Fruit fly (Drosophila melanogaster) whole organism, embryonic: ENCODE results near the gene Rpt5.

Experiments used
- Atf-2 ChIP-seq: fragments of 200-800 bp; sonication (Bioruptor generic); optimal IDR thresholded peaks from 2 replicates; lab custom pipeline; 2016; ENCODE audit warnings: missing biosample characterization, missing genetic modification characterization
- B-H2 ChIP-seq: fragments of 200-800 bp; sonication (Bioruptor generic); optimal IDR thresholded peaks from 2 replicates; lab custom pipeline; 2018; ENCODE audit warnings: missing biosample characterization, mild to moderate bottlenecking, missing genetic modification characterization
- Bgb ChIP-seq: fragments of 200-800 bp; sonication (Bioruptor generic); IDR thresholded peaks from 2 replicates; pipeline ENCODE4 v1.3.6; 2022; ENCODE audit warnings: missing biosample characterization, missing genetic modification characterization; ENCODE audit not compliant: partially characterized antibody
- CG11695 ChIP-seq: fragments of 200-800 bp; sonication (Bioruptor generic); IDR thresholded peaks from 3 replicates; pipeline ENCODE4 v1.3.6; 2022; ENCODE audit warnings: missing biosample characterization, missing genetic modification characterization
- CG11723 ChIP-seq: fragments of 200-800 bp; sonication (Bioruptor generic); optimal IDR thresholded peaks from 2 replicates; lab custom pipeline; 2017; ENCODE audit warnings: missing biosample characterization, mild to moderate bottlenecking, missing genetic modification characterization
- CG12104 ChIP-seq: fragments of 200-800 bp; sonication (Bioruptor generic); optimal IDR thresholded peaks from 3 replicates; lab custom pipeline; 2016; ENCODE audit warnings: missing biosample characterization, missing genetic modification characterization
- CG1233 ChIP-seq: fragments of 200-800 bp; sonication (Bioruptor generic); optimal IDR thresholded peaks from 4 replicates; lab custom pipeline; 2018; ENCODE audit warnings: missing biosample characterization, mild to moderate bottlenecking, missing genetic modification characterization
- CG12942 ChIP-seq: fragments of 200-800 bp; sonication (Bioruptor generic); optimal IDR thresholded peaks from 3 replicates; lab custom pipeline; 2016; ENCODE audit warnings: missing biosample characterization, missing genetic modification characterization
- CG13775 ChIP-seq: fragments of 200-800 bp; sonication (Bioruptor generic); optimal IDR thresholded peaks from 3 replicates; lab custom pipeline; 2017; ENCODE audit warnings: missing biosample characterization, mild to moderate bottlenecking, missing genetic modification characterization
- CG1603 ChIP-seq: fragments of 200-800 bp; sonication (Bioruptor generic); optimal IDR thresholded peaks from 2 replicates; lab custom pipeline; 2019; ENCODE audit warnings: missing biosample characterization, mild to moderate bottlenecking, missing genetic modification characterization, moderate library complexity
- CG16779 ChIP-seq: fragments of 200-800 bp; sonication (Bioruptor generic); IDR thresholded peaks from 2 replicates; pipeline ENCODE4 v1.3.6; 2022; ENCODE audit warnings: missing biosample characterization, missing genetic modification characterization
- CG17328 ChIP-seq: fragments of 200-800 bp; sonication (Bioruptor generic); IDR thresholded peaks from 2 replicates; pipeline ENCODE4 v1.3.6; 2022; ENCODE audit warnings: missing biosample characterization, missing genetic modification characterization
- CG17359 ChIP-seq: fragments of 200-800 bp; sonication (Bioruptor generic); optimal IDR thresholded peaks from 3 replicates; lab custom pipeline; 2018; ENCODE audit warnings: missing biosample characterization, mild to moderate bottlenecking, missing genetic modification characterization, moderate library complexity
- CG17568 ChIP-seq: fragments of 200-800 bp; sonication (Bioruptor generic); optimal IDR thresholded peaks from 2 replicates; lab custom pipeline; 2018; ENCODE audit warnings: missing biosample characterization, mild to moderate bottlenecking, missing genetic modification characterization, moderate library complexity
- CG2116 ChIP-seq: fragments of 200-800 bp; sonication (Bioruptor generic); optimal IDR thresholded peaks from 3 replicates; lab custom pipeline; 2018; ENCODE audit warnings: missing biosample characterization, mild to moderate bottlenecking, missing genetic modification characterization
- CG2678 ChIP-seq: fragments of 200-800 bp; sonication (Bioruptor generic); optimal IDR thresholded peaks from 3 replicates; lab custom pipeline; 2019; ENCODE audit warnings: missing biosample characterization, mild to moderate bottlenecking, missing genetic modification characterization, moderate library complexity
- CG43689 ChIP-seq: fragments of 200-800 bp; sonication (Bioruptor generic); IDR thresholded peaks from 2 replicates; pipeline ENCODE4 v1.3.6; 2022; ENCODE audit warnings: missing biosample characterization, missing genetic modification characterization
- CG7372 ChIP-seq: fragments of 200-800 bp; sonication (Bioruptor generic); IDR thresholded peaks from 2 replicates; pipeline ENCODE4 v1.3.6; 2022; ENCODE audit warnings: missing biosample characterization, missing genetic modification characterization
- CG8359 ChIP-seq: fragments of 200-800 bp; sonication (Bioruptor generic); optimal IDR thresholded peaks from 2 replicates; lab custom pipeline; 2017; ENCODE audit warnings: missing biosample characterization, mild to moderate bottlenecking, missing genetic modification characterization, borderline replicate concordance
- CG8924 ChIP-seq: fragments of 200-800 bp; optimal IDR thresholded peaks from 3 replicates; lab custom pipeline; 2019; ENCODE audit warnings: missing biosample characterization, mild to moderate bottlenecking, missing genetic modification characterization, moderate library complexity
- CG9727 ChIP-seq: fragments of 200-800 bp; sonication (Bioruptor generic); optimal IDR thresholded peaks from 3 replicates; lab custom pipeline; 2017; ENCODE audit warnings: missing biosample characterization, mild to moderate bottlenecking, missing genetic modification characterization
- ERR ChIP-seq: fragments of 200-800 bp; sonication (Bioruptor generic); optimal IDR thresholded peaks from 2 replicates; lab custom pipeline; 2016; ENCODE audit warnings: missing biosample characterization, missing genetic modification characterization
- Hr78 ChIP-seq, 2 experiments: fragments of 200-800 bp in 1 of 2; fragments of >200 bp in 1 of 2; sonication (Bioruptor generic) in 1 of 2; optimal IDR thresholded peaks; 2 replicates each; lab custom pipeline; 2017 to 2019; ENCODE audit warnings: missing biosample characterization in 2 of 2, missing genetic modification characterization in 2 of 2, mild to moderate bottlenecking in 1 of 2, moderate library complexity in 1 of 2
- Mad ChIP-seq: fragments of 200-800 bp; sonication (Bioruptor generic); optimal IDR thresholded peaks from 2 replicates; lab custom pipeline; 2016; ENCODE audit warnings: missing biosample characterization, missing genetic modification characterization
- Max ChIP-seq: fragments of 200-800 bp; sonication (Bioruptor generic); optimal IDR thresholded peaks from 2 replicates; lab custom pipeline; 2016; ENCODE audit warnings: missing biosample characterization, mild to moderate bottlenecking, missing genetic modification characterization
- NC2β ChIP-seq: fragments of 200-800 bp; sonication (Bioruptor generic); optimal IDR thresholded peaks from 2 replicates; lab custom pipeline; 2016; ENCODE audit warnings: missing biosample characterization, missing genetic modification characterization
- Nf-YB ChIP-seq: fragments of 200-800 bp; sonication (Bioruptor generic); optimal IDR thresholded peaks from 3 replicates; lab custom pipeline; 2019; ENCODE audit warnings: missing biosample characterization, mild to moderate bottlenecking, missing genetic modification characterization, moderate library complexity
- Side ChIP-seq: fragments of 200-800 bp; sonication (Bioruptor generic); optimal IDR thresholded peaks from 2 replicates; lab custom pipeline; 2016; ENCODE audit warnings: missing biosample characterization, missing genetic modification characterization
- Sin3A ChIP-seq: fragments of >200 bp; optimal IDR thresholded peaks from 2 replicates; lab custom pipeline; 2018
- Six4 ChIP-seq: fragments of 200-800 bp; sonication (Bioruptor generic); optimal IDR thresholded peaks from 2 replicates; lab custom pipeline; 2016; ENCODE audit warnings: missing biosample characterization, missing genetic modification characterization
- Sry-β ChIP-seq: fragments of 200-800 bp; sonication (Bioruptor generic); optimal IDR thresholded peaks from 2 replicates; lab custom pipeline; 2018; ENCODE audit warnings: missing biosample characterization, mild to moderate bottlenecking, missing genetic modification characterization, moderate library complexity
- Tbp ChIP-seq: fragments of >200 bp; optimal IDR thresholded peaks from 2 replicates; lab custom pipeline; 2018; ENCODE audit warnings: missing biosample characterization, missing genetic modification characterization
- Trl ChIP-seq, 3 experiments: fragments of >200 bp in 2 of 3; fragments of 200-800 bp in 1 of 3; sonication (Bioruptor generic) in 1 of 3; optimal IDR thresholded peaks; 2 replicates in 1 of 3; 3 replicates in 2 of 3; lab custom pipeline; 2016 to 2017; ENCODE audit warnings: missing biosample characterization in 1 of 3, missing genetic modification characterization in 1 of 3
- Xrp1 ChIP-seq: fragments of 200-800 bp; sonication (Bioruptor generic); IDR thresholded peaks from 2 replicates; pipeline ENCODE4 v1.3.6; 2022; ENCODE audit warnings: missing biosample characterization, missing genetic modification characterization
- YL-1 ChIP-seq: fragments of 200-800 bp; sonication (Bioruptor generic); optimal IDR thresholded peaks from 3 replicates; lab custom pipeline; 2017; ENCODE audit warnings: missing biosample characterization, mild to moderate bottlenecking, missing genetic modification characterization
- ab ChIP-seq: fragments of 200-800 bp; sonication (Bioruptor generic); optimal IDR thresholded peaks from 2 replicates; lab custom pipeline; 2016; ENCODE audit warnings: missing biosample characterization, missing genetic modification characterization
- cato ChIP-seq: fragments of 200-800 bp; sonication (Bioruptor generic); optimal IDR thresholded peaks from 2 replicates; lab custom pipeline; 2016; ENCODE audit warnings: missing biosample characterization, missing genetic modification characterization, borderline replicate concordance
- fd96Cb ChIP-seq: fragments of 200-800 bp; sonication (Bioruptor generic); optimal IDR thresholded peaks from 2 replicates; lab custom pipeline; 2018; ENCODE audit warnings: missing biosample characterization, mild to moderate bottlenecking, missing genetic modification characterization, moderate library complexity
- inv ChIP-seq: fragments of 200-800 bp; sonication (Bioruptor generic); IDR thresholded peaks from 2 replicates; pipeline ENCODE4 v1.3.6; 2022; ENCODE audit warnings: missing biosample characterization, missing genetic modification characterization; ENCODE audit not compliant: partially characterized antibody
- lilli ChIP-seq: fragments of 200-800 bp; sonication (Bioruptor generic); optimal IDR thresholded peaks from 3 replicates; lab custom pipeline; 2016; ENCODE audit warnings: missing biosample characterization, missing genetic modification characterization
- luna ChIP-seq: fragments of 200-800 bp; sonication (Bioruptor generic); optimal IDR thresholded peaks from 2 replicates; lab custom pipeline; 2016; ENCODE audit warnings: missing biosample characterization, missing genetic modification characterization
- mirr ChIP-seq: fragments of 200-800 bp; sonication (Bioruptor generic); optimal IDR thresholded peaks from 3 replicates; lab custom pipeline; 2018; ENCODE audit warnings: missing biosample characterization, mild to moderate bottlenecking, missing genetic modification characterization
- nerfin-1 ChIP-seq: fragments of 200-800 bp; sonication (Bioruptor generic); optimal IDR thresholded peaks from 3 replicates; lab custom pipeline; 2019; ENCODE audit warnings: missing biosample characterization, mild to moderate bottlenecking, missing genetic modification characterization, moderate library complexity
- nerfin-2 ChIP-seq: fragments of 200-800 bp; sonication (Bioruptor generic); IDR thresholded peaks from 2 replicates; pipeline ENCODE4 v1.3.6; 2022; ENCODE audit warnings: missing biosample characterization, missing genetic modification characterization; ENCODE audit not compliant: partially characterized antibody
- peb ChIP-seq: fragments of 200-800 bp; sonication (Bioruptor generic); IDR thresholded peaks from 2 replicates; pipeline ENCODE4 v1.3.6; 2022; ENCODE audit warnings: missing biosample characterization, missing genetic modification characterization
- ranshi ChIP-seq: fragments of 200-800 bp; sonication (Bioruptor generic); IDR thresholded peaks from 2 replicates; pipeline ENCODE4 v1.3.6; 2022; ENCODE audit warnings: missing biosample characterization, missing genetic modification characterization
- slbo ChIP-seq: fragments of 200-800 bp; sonication (Bioruptor generic); IDR thresholded peaks from 2 replicates; pipeline ENCODE4 v1.3.6; 2022; ENCODE audit warnings: missing biosample characterization, missing genetic modification characterization
- ttk ChIP-seq: fragments of 200-800 bp; sonication (Bioruptor generic); IDR thresholded peaks from 2 replicates; pipeline ENCODE4 v2.1.2; 2022; ENCODE audit warnings: missing biosample characterization, missing genetic modification characterization
- twi ChIP-seq: fragments of 200-800 bp; optimal IDR thresholded peaks from 2 replicates; lab custom pipeline; 2019; ENCODE audit warnings: missing biosample characterization, mild to moderate bottlenecking, missing genetic modification characterization, moderate library complexity
- unc-4 ChIP-seq: fragments of 200-800 bp; sonication (Bioruptor generic); IDR thresholded peaks from 2 replicates; pipeline ENCODE4 v1.3.6; 2022; ENCODE audit warnings: missing biosample characterization, missing genetic modification characterization; ENCODE audit not compliant: partially characterized antibody
- vfl ChIP-seq: fragments of 200-800 bp; sonication (Bioruptor generic); optimal IDR thresholded peaks from 2 replicates; lab custom pipeline; 2016; ENCODE audit warnings: missing biosample characterization, missing genetic modification characterization

The Rpt5 gene

dm6 chr3R:23729066-23729465 lies 23.6 kb upstream of the Rpt5 start (continued):
- no peak for TF ChIP-seq Nf-YB (GFP tag; lab: Kevin White, UChicago)
- no peak for TF ChIP-seq ab (GFP tag; lab: Kevin White, UChicago)
- peak; percentile 47 for TF ChIP-seq CG9727 (GFP tag; lab: Kevin White, UChicago)
- TF ChIP-seq ttk (GFP tag; lab: Robert Waterston, UW) = no peak
- no peak for TF ChIP-seq luna (GFP tag; lab: Kevin White, UChicago)
- TF ChIP-seq CG11695 (GFP tag; lab: Robert Waterston, UW) = 0 out of 3 replicates have a peak, but pooled peaks have one; percentile 8
- no peak for TF ChIP-seq peb (GFP tag; lab: Robert Waterston, UW)
- no peak for TF ChIP-seq lilli
- TF ChIP-seq Mad (GFP tag; lab: Kevin White, UChicago) = no peak
- no peak for TF ChIP-seq Hr78 (GFP tag; optimal IDR thresholded peaks at IDR 0.05; lab: Kevin White, UChicago)
- TF ChIP-seq vfl (GFP tag; lab: Kevin White, UChicago) = peak; percentile 3
- no peak for TF ChIP-seq Tbp (GFP tag; lab: Kevin White, UChicago)
- TF ChIP-seq mirr = peak; percentile 89
- peak; percentile 17 for TF ChIP-seq CG8924 (tag; lab: Kevin White, UChicago)
- TF ChIP-seq Atf-2 (GFP tag; lab: Kevin White, UChicago) = no peak
- TF ChIP-seq unc-4 (GFP tag; lab: Robert Waterston, UW) = no peak
- no peak for TF ChIP-seq fd96Cb (tag; lab: Kevin White, UChicago)
- no peak for TF ChIP-seq nerfin-1 (tag; lab: Kevin White, UChicago)
- TF ChIP-seq CG12104 (GFP tag; lab: Kevin White, UChicago) = no peak
- TF ChIP-seq Six4 = no peak
- no peak for TF ChIP-seq NC2β (GFP tag; lab: Kevin White, UChicago)
- no peak for TF ChIP-seq CG17328 (GFP tag; lab: Robert Waterston, UW)
- no peak for TF ChIP-seq Side (GFP tag; lab: Kevin White, UChicago)
- TF ChIP-seq CG13775 = no peak
- no peak for TF ChIP-seq CG12942 (GFP tag; lab: Kevin White, UChicago)
- TF ChIP-seq Max (GFP tag; lab: Kevin White, UChicago) = no peak
- TF ChIP-seq CG11723 (GFP tag; lab: Kevin White, UChicago) = no peak
- TF ChIP-seq YL-1 (GFP tag; lab: Kevin White, UChicago) = peak; percentile 23
- TF ChIP-seq nerfin-2 = no peak
- TF ChIP-seq inv = no peak
- peak; percentile 8 for TF ChIP-seq CG17359 (tag; lab: Kevin White, UChicago)
- peak; percentile 75 for TF ChIP-seq twi (tag; lab: Kevin White, UChicago)
- TF ChIP-seq Sry-β (GFP tag; lab: Kevin White, UChicago) = no peak
- no peak for TF ChIP-seq CG16779
- no peak for TF ChIP-seq CG7372 (GFP tag; lab: Robert Waterston, UW)
- TF ChIP-seq CG17568 (GFP tag; lab: Kevin White, UChicago) = peak; percentile 59
- TF ChIP-seq Xrp1 (GFP tag; lab: Robert Waterston, UW) = peak; percentile 53; the same call in 1 of the 2 replicates
- TF ChIP-seq Trl (optimal IDR thresholded peaks at IDR 0.05; lab: Kevin White, UChicago) = no peak
- TF ChIP-seq Trl (GFP tag; optimal IDR thresholded peaks at IDR 0.05; lab: Kevin White, UChicago) = no peak
- TF ChIP-seq slbo (GFP tag; lab: Robert Waterston, UW) = no peak
- peak; percentile 81 for TF ChIP-seq B-H2 (GFP tag; lab: Kevin White, UChicago)
- TF ChIP-seq CG8359 (GFP tag; lab: Kevin White, UChicago) = no peak
- TF ChIP-seq ERR = peak; percentile 7
- TF ChIP-seq cato (GFP tag; lab: Kevin White, UChicago) = no peak
- 0 out of 2 replicates have a peak, but pooled peaks have one; percentile 32 for TF ChIP-seq ranshi (GFP tag; lab: Robert Waterston, UW)
- peak; percentile 9 for TF ChIP-seq CG1603 (tag; lab: Kevin White, UChicago)
- TF ChIP-seq CG2116 (GFP tag; lab: Kevin White, UChicago) = peak; percentile 2
- TF ChIP-seq CG2678 (tag; lab: Kevin White, UChicago) = peak; percentile 67
- no peak for TF ChIP-seq Sin3A (lab: Kevin White, UChicago)
- no peak for TF ChIP-seq CG43689 (GFP tag; lab: Robert Waterston, UW)
- no peak for TF ChIP-seq Bgb (GFP tag; lab: Robert Waterston, UW)
- peak; percentile 68 for TF ChIP-seq CG1233 (GFP tag; lab: Kevin White, UChicago)
